Worm (Caenorhabditis elegans) whole organism, midembryonic: ENCODE results near the gene C35B1.8.
"Not testable (repeated sequence)": the region's sequence is repeated elsewhere in the genome, so short reads cannot be mapped to it uniquely, and the experiment has no call there.

Experiments
- T22C8.4 ChIP-seq: fragments of 200-800 bp; sonication (Bioruptor generic); IDR thresholded peaks from 2 replicates; pipeline ENCODE4 v1.3.6; 2022; ENCODE audit warnings: missing genetic modification characterization, missing compliant biosample characterization
- cog-1 ChIP-seq: sonication (generic microtip); optimal IDR thresholded peaks from 2 replicates; lab custom pipeline; 2016; ENCODE audit warnings: missing genetic modification characterization, missing compliant biosample characterization
- flt-1 ChIP-seq: fragments of 200-800 bp; sonication (Bioruptor generic); IDR thresholded peaks from 2 replicates; pipeline ENCODE4 v1.3.6; 2022; ENCODE audit warnings: missing genetic modification characterization, missing compliant biosample characterization
- klf-2 ChIP-seq: fragments of 200-800 bp; sonication (Bioruptor generic); conservative IDR thresholded peaks from 2 replicates; pipeline ENCODE4 v1.3.6; 2022; ENCODE audit warnings: missing genetic modification reagents, missing genetic modification characterization, missing compliant biosample characterization
- med-1 ChIP-seq: sonication (generic microtip); optimal IDR thresholded peaks from 2 replicates; lab custom pipeline; 2017; ENCODE audit warnings: missing genetic modification characterization, mild to moderate bottlenecking, missing compliant biosample characterization, antibody characterized with exemption, missing genetic modification reagents; ENCODE audit not compliant: insufficient read depth
- ref-1 ChIP-seq: fragments of 200-800 bp; sonication (Bioruptor generic); conservative IDR thresholded peaks from 2 replicates; pipeline ENCODE4 v1.3.6; 2022; ENCODE audit warnings: missing genetic modification reagents, missing genetic modification characterization, missing compliant biosample characterization
- tab-1 ChIP-seq: fragments of 200-800 bp; sonication (Bioruptor generic); IDR thresholded peaks from 2 replicates; pipeline ENCODE4 v1.3.6; 2022; ENCODE audit warnings: missing genetic modification characterization, missing compliant biosample characterization
- ztf-23 ChIP-seq: fragments of 200-800 bp; sonication (Bioruptor generic); IDR thresholded peaks from 2 replicates; pipeline ENCODE4 v1.3.6; 2022; ENCODE audit warnings: missing genetic modification reagents, missing genetic modification characterization, missing compliant biosample characterization
- ztf-29 ChIP-seq: fragments of 200-800 bp; sonication (Bioruptor generic); IDR thresholded peaks from 2 replicates; pipeline ENCODE4 v1.3.6; 2022; ENCODE audit warnings: missing genetic modification reagents, missing genetic modification characterization, missing compliant biosample characterization

Gene C35B1.8

DNA sequence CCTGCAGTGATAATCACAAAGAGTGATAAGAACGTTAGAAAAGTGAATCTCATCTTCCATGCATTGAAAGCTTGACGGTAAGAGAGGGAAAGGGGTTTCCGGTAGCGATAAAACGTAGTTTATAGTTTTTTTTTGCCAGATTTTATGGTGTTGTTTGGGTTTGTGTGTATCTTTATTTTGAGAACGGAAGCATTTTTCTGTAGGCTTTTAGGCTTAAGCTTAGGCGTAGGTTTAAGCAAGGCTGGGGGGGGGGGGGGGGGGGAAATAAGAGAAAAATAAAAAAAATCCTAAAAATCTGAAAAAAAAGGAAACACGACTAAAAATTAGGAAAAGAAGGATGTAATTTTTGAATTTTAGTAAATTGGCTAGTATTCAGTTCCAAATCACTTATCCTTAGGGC is at the start of gene C35B1.8:
C35B1.8 (minus strand) TSS at position 101 of the 400 bp plus-strand sequence.
- TF ChIP-seq cog-1 (no peak), med-1 (GFP tag; lab: Kevin White, UChicago) (no peak), klf-2 (GFP tag; lab: Robert Waterston, UW) (no peak), flt-1 (GFP tag; lab: Robert Waterston, UW) (no peak), tab-1 (GFP tag; lab: Robert Waterston, UW) (no peak), ref-1 (no peak), T22C8.4 (GFP tag; lab: Robert Waterston, UW) (no peak), ztf-23 (GFP tag; lab: Robert Waterston, UW) (no peak)

DNA sequence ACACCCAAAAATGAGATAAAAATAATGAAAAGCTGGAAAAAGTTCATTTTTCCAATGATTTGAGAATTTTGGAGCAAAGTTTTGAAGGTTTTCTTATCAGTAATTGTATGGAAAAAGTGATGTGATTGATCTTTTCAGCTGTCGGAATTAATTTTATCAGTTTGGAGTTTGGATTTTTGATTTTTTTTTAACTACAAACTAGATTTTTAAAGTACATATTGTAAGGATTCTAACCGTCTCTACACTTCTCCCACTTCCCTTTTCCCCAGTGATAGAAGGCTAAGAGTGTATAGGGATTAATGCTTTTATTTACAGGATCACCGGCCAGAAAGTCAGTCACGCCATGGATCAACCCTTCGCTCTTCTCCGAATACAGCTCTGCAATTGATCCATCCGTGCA is 46.9 kb upstream of the C35B1.8 start, which contains the start of gene F49F1.7:
F49F1.7 (minus strand) TSS at position 101 of the 400 bp plus-strand sequence.
- not testable (repeated sequence) for TF ChIP-seq cog-1; ref-1; flt-1 (GFP tag; lab: Robert Waterston, UW)

DNA sequence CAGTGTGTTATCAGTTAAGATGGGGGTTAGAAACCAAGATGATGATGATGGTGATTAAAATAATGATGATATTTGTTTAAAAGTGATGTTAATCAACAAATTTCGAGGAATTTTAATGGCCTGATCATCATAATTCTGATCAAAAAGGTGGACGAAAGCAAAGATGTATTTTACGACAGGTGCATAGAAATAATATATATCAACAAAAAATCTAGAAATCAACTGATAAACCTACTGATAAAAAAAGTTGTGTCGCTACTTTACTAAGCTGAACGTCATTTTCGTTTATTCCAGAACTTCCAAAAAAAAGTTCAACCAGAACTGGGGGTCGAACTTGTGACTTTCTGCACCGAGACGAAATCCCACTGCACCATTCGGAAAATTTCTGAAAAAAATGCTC is 44.3 kb upstream of the C35B1.8 start, which contains the start of gene mul-1:
mul-1 (minus strand) TSS at position 84 of the 400 bp plus-strand sequence.
- no peak for TF ChIP-seq klf-2 (GFP tag; lab: Robert Waterston, UW)
- no peak for TF ChIP-seq med-1 (GFP tag; lab: Kevin White, UChicago)
- TF ChIP-seq flt-1 (GFP tag; lab: Robert Waterston, UW), result no peak

DNA sequence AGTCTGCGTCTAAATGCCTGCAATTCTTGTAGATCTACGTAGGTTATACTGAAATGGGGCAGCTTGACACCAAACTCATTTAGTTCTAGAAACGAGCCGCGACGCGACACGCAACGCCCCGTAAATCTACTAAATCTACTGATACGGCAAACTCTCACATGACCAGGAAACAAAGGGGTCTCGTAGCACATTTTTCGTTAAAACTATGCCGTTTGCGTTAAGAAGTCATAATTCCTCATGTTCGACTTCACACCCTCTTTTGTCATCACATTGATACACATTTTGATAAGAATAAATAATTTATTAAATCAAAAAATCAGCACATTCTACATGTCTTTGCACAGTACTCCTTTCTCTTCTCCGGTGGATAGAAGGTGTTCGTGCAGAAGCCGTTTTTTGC is 42.3 kb upstream of the C35B1.8 start:
- TF ChIP-seq ref-1 (no peak), T22C8.4 (GFP tag; lab: Robert Waterston, UW) (no peak), cog-1 (no peak), ztf-23 (GFP tag; lab: Robert Waterston, UW) (no peak), ztf-29 (no peak), flt-1 (GFP tag; lab: Robert Waterston, UW) (no peak), med-1 (GFP tag; lab: Kevin White, UChicago) (no peak), tab-1 (GFP tag; lab: Robert Waterston, UW) (no peak)

DNA sequence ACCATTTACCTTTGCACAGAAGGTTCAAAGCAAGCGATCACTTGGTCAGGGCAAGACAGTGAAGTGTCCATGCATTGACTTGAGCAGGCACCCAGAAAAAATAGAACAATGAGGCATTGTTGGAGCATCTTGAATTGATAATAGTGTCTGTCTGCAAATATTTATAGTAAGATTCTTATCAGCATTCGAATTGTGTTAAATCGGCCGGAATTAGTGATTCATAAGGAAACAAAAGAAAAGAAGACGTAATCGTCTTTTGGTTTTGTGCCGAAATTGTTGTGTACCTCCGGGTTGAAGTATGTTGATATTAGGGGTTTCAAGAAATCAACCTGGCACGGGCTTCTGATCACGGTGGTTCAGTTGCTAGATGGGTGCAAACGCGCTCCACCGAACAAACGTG is 41.5 kb upstream of the C35B1.8 start, which contains the start of gene F49F1.5:
F49F1.5 (minus strand) TSS at position 153 of the 400 bp plus-strand sequence.
- TF ChIP-seq ref-1 (no peak), T22C8.4 (GFP tag; lab: Robert Waterston, UW) (no peak), klf-2 (GFP tag; lab: Robert Waterston, UW) (no peak), flt-1 (GFP tag; lab: Robert Waterston, UW) (no peak), ztf-29 (no peak), cog-1 (no peak), med-1 (GFP tag; lab: Kevin White, UChicago) (no peak), ztf-23 (GFP tag; lab: Robert Waterston, UW) (no peak), tab-1 (GFP tag; lab: Robert Waterston, UW) (no peak)

DNA sequence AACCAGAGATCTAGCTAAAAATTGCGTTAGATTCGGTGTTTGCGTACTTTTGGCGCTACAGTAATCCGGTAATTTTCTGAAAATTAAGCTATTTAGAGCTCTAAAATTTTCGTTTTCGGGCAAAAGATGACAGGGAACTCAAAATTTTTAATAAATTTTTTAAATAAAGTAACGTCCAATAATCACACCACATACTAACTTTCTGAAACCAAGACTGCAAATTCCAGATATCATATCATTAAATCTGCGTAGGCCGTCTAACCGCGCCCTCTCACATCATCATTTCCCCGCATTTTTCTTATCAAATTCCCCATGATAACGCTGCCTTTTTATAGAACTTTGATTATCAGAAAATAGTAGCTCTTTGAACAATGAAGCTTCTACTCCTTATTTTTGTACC is 38.6 kb upstream of the C35B1.8 start, which contains the start of gene drd-50:
drd-50 (plus strand) TSS at position 301 of the 400 bp plus-strand sequence.
- no peak for TF ChIP-seq med-1 (GFP tag; lab: Kevin White, UChicago)
- no peak for TF ChIP-seq flt-1 (GFP tag; lab: Robert Waterston, UW)
- TF ChIP-seq T22C8.4 (GFP tag; lab: Robert Waterston, UW), result no peak
- no peak for TF ChIP-seq ztf-23 (GFP tag; lab: Robert Waterston, UW)
- TF ChIP-seq ref-1, result no peak
- no peak for TF ChIP-seq tab-1 (GFP tag; lab: Robert Waterston, UW)
- no peak for TF ChIP-seq klf-2 (GFP tag; lab: Robert Waterston, UW)
- TF ChIP-seq cog-1, result no peak
- no peak for TF ChIP-seq ztf-29

DNA sequence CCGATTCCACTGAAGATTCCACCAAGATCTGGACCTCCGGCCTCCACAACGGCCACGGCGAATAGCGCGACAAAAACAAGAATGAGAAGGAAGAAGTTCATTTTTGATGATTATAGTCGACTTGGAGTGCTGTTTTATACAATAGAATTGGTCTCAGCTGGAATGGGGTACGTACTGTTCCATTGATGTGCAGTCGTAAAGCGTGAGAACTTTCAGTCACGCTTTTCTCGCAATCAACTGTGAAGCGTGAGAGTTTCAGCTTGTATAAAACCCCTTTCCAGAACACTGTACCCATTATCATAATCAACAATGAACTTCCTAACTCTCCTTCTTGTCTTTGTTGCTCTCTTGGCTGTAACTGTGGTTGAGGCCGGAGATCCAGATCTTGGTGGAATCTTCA is 36.8 kb upstream of the C35B1.8 start, which contains the start of the genes F49F1.4 and F49F1.2:
F49F1.4 (minus strand) TSS at position 101 of the 400 bp plus-strand sequence.
F49F1.2 (plus strand) TSS at position 310 of the 400 bp plus-strand sequence.
- TF ChIP-seq cog-1 (no peak), ztf-23 (GFP tag; lab: Robert Waterston, UW) (no peak), tab-1 (GFP tag; lab: Robert Waterston, UW) (no peak), klf-2 (GFP tag; lab: Robert Waterston, UW) (no peak), ref-1 (no peak), ztf-29 (no peak), T22C8.4 (GFP tag; lab: Robert Waterston, UW) (no peak), med-1 (GFP tag; lab: Kevin White, UChicago) (no peak), flt-1 (GFP tag; lab: Robert Waterston, UW) (no peak)

DNA sequence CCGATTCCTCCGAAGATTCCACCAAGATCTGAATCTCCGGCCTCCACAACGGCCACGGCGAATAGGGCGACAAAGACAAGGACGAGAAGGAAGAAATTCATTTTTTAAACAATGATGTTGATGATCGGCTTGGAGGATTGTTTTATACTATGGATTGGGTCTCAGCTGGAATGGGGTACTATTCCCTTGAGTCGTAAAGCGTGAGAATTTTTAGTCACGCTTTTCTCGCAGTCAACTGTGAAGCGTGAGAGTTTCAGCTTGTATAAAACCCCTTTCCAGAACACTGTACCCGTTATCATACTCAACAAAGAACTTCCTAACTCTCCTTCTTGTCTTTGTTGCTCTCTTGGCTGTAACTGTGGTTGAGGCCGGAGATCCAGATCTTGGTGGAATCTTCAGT is 35.7 kb upstream of the C35B1.8 start, which contains the start of gene F49F1.15:
F49F1.15 (minus strand) TSS at position 101 of the 400 bp plus-strand sequence.
- TF ChIP-seq ztf-23 (GFP tag; lab: Robert Waterston, UW), result no peak
- TF ChIP-seq tab-1 (GFP tag; lab: Robert Waterston, UW), result no peak
- TF ChIP-seq ztf-29, result no peak
- TF ChIP-seq med-1 (GFP tag; lab: Kevin White, UChicago), result no peak
- no peak for TF ChIP-seq flt-1 (GFP tag; lab: Robert Waterston, UW)
- no peak for TF ChIP-seq ref-1
- no peak for TF ChIP-seq T22C8.4 (GFP tag; lab: Robert Waterston, UW)
- TF ChIP-seq cog-1, result no peak
- TF ChIP-seq klf-2 (GFP tag; lab: Robert Waterston, UW), result no peak

DNA sequence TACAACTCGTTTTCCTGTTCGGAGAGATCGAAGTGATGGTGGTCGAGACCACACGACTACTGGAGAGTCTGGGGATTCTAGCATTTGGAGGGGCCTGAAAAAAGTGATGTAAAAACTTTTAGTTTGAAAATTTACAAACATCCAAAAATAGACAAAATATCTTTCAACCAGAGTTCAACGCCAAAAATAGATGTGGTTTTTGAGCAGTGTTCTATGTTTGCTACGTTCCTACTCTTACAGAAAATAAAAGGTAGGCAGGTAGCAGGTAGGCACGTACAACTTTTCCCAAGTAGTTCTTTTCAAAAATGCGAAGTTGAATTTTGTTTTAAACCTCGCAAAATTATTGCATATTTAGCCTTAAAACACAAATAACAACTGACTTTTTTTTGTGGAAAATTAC is 33.6 kb upstream of the C35B1.8 start, which contains the start of gene F49F1.14:
F49F1.14 (minus strand) TSS at position 101 of the 400 bp plus-strand sequence.
- TF ChIP-seq ref-1 (no peak), med-1 (GFP tag; lab: Kevin White, UChicago) (no peak), tab-1 (GFP tag; lab: Robert Waterston, UW) (no peak), cog-1 (no peak), ztf-29 (no peak), klf-2 (GFP tag; lab: Robert Waterston, UW) (no peak), ztf-23 (GFP tag; lab: Robert Waterston, UW) (no peak), T22C8.4 (GFP tag; lab: Robert Waterston, UW) (no peak), flt-1 (GFP tag; lab: Robert Waterston, UW) (no peak)

DNA sequence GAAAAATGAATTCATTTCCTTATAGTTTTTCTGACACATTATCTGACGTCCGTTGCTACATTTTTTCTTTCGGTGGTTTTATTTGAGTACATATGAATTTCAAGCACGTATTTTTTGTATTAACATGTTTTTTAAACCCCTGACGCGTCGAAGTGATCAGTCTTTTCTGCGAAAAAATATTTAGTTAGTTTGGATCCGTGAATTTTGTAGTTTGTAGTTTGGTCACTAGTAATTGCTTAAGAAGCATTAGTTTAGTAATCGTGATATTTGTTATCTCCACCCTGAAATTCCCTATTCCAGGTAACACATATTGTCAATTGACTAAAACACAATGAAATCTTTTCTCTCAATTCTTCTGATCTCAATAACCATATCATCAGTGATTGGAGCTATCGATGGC is 30.0 kb upstream of the C35B1.8 start, which contains the start of gene C35B1.7:
C35B1.7 (plus strand) TSS at position 301 of the 400 bp plus-strand sequence.
- TF ChIP-seq ztf-23 (GFP tag; lab: Robert Waterston, UW) (no peak), cog-1 (no peak), tab-1 (GFP tag; lab: Robert Waterston, UW) (no peak), ztf-29 (no peak), flt-1 (GFP tag; lab: Robert Waterston, UW) (no peak), med-1 (GFP tag; lab: Kevin White, UChicago) (no peak), T22C8.4 (GFP tag; lab: Robert Waterston, UW) (no peak), klf-2 (GFP tag; lab: Robert Waterston, UW) (no peak)
